Worm (Caenorhabditis elegans) whole organism, L2 larva: ENCODE measurements around the gene dnj-13.

Experiments
- F13H6.1 ChIP-seq: sonication (generic microtip); optimal IDR thresholded peaks from 2 replicates; lab custom pipeline; 2016; ENCODE audit warnings: missing genetic modification characterization, missing compliant biosample characterization
- ama-1 ChIP-seq: fragments of 150-350 bp; optimal IDR thresholded peaks from 2 replicates; lab custom pipeline; 2018; ENCODE audit warnings: inconsistent platforms
- dmd-4 ChIP-seq: sonication (generic microtip); optimal IDR thresholded peaks from 2 replicates; lab custom pipeline; 2017; ENCODE audit warnings: missing biosample characterization, missing genetic modification characterization
- gmeb-1 ChIP-seq: fragments of 150-350 bp; optimal IDR thresholded peaks from 2 replicates; lab custom pipeline; 2014; ENCODE audit warnings: missing biosample characterization, missing genetic modification characterization
- lin-13 ChIP-seq: fragments of 150-350 bp; optimal IDR thresholded peaks from 2 replicates; lab custom pipeline; 2014; ENCODE audit warnings: missing biosample characterization, missing genetic modification reagents, missing genetic modification characterization
- lsy-2 ChIP-seq, 2 experiments: fragments of 150-350 bp in 1 of 2; sonication (generic microtip) in 1 of 2; optimal IDR thresholded peaks; 2 replicates each; lab custom pipeline; 2014 to 2017; ENCODE audit warnings: missing biosample characterization in 2 of 2, missing genetic modification characterization in 2 of 2
- mbf-1 ChIP-seq: sonication (generic microtip); optimal IDR thresholded peaks from 2 replicates; lab custom pipeline; 2017; ENCODE audit warnings: missing biosample characterization, missing genetic modification characterization
- nhr-21 ChIP-seq: fragments of 150-350 bp; optimal IDR thresholded peaks from 2 replicates; lab custom pipeline; 2014; ENCODE audit warnings: missing biosample characterization, missing genetic modification characterization
- sem-4 ChIP-seq: fragments of 150-350 bp; optimal IDR thresholded peaks from 2 replicates; lab custom pipeline; 2014; ENCODE audit warnings: missing biosample characterization, missing genetic modification reagents, missing genetic modification characterization
- sma-3 ChIP-seq: sonication (generic microtip); optimal IDR thresholded peaks from 2 replicates; lab custom pipeline; 2016; ENCODE audit warnings: missing genetic modification reagents, missing genetic modification characterization, missing compliant biosample characterization
- sma-9 ChIP-seq, 2 experiments: fragments of 150-350 bp in 1 of 2; sonication (generic microtip) in 1 of 2; optimal IDR thresholded peaks; 2 replicates each; lab custom pipeline; 2014 to 2016; ENCODE audit warnings: missing genetic modification characterization in 2 of 2, mild to moderate bottlenecking in 1 of 2, missing biosample characterization in 1 of 2, missing compliant biosample characterization in 1 of 2, missing genetic modification reagents in 1 of 2, moderate library complexity in 1 of 2
- snpc-4 ChIP-seq: fragments of 150-350 bp; optimal IDR thresholded peaks from 2 replicates; lab custom pipeline; 2014; ENCODE audit warnings: missing biosample characterization, missing genetic modification characterization
- zag-1 ChIP-seq: fragments of 150-350 bp; optimal IDR thresholded peaks from 2 replicates; lab custom pipeline; 2014; ENCODE audit warnings: missing biosample characterization, missing genetic modification characterization

dnj-13 gene

ce11 chrII:11596157-11596740 is 50.7 kb downstream of the dnj-13 start:
- no peak for TF ChIP-seq snpc-4
- no peak for TF ChIP-seq zag-1 (tag; lab: Kevin White, UChicago)
- TF ChIP-seq nhr-21 = no peak
- TF ChIP-seq lin-13 (GFP tag; lab: Kevin White, UChicago) = no peak
- no peak for TF ChIP-seq gmeb-1 (tag; lab: Kevin White, UChicago)
- peak; percentile 77 for TF ChIP-seq sma-9 (GFP tag; optimal IDR thresholded peaks at IDR 0.05; lab: Kevin White, UChicago)
- TF ChIP-seq sma-9 (tag; optimal IDR thresholded peaks at IDR 0.05; lab: Kevin White, UChicago) = no peak
- peak; percentile 59 for TF ChIP-seq sma-3 (GFP tag; lab: Kevin White, UChicago)
- no peak for TF ChIP-seq F13H6.1 (tag; lab: Kevin White, UChicago)
- peak in 1 of 2 experiments; percentile 8 for TF ChIP-seq lsy-2 (tag; optimal IDR thresholded peaks at IDR 0.05; lab: Kevin White, UChicago)
- TF ChIP-seq dmd-4 (tag; lab: Kevin White, UChicago) = no peak
- TF ChIP-seq mbf-1 = no peak
- no peak for TF ChIP-seq ama-1 (lab: Kevin White, UChicago)
- no peak for TF ChIP-seq sem-4 (tag; lab: Kevin White, UChicago)
